Fruit fly (Drosophila melanogaster) whole organism, embryonic: ENCODE data around the gene kraken.

ENCODE experiments used
- Aef1 ChIP-seq: fragments of 200-800 bp; sonication (Bioruptor generic); IDR thresholded peaks from 3 replicates; pipeline ENCODE4 v1.3.6; 2022; ENCODE audit warnings: missing biosample characterization, missing genetic modification characterization
- Asciz ChIP-seq: fragments of 200-800 bp; sonication (Bioruptor generic); optimal IDR thresholded peaks from 2 replicates; lab custom pipeline; 2017; ENCODE audit warnings: missing biosample characterization, mild to moderate bottlenecking, missing genetic modification characterization, missing genetic modification reagents
- Awh ChIP-seq: fragments of 200-800 bp; sonication (Bioruptor generic); IDR thresholded peaks from 2 replicates; pipeline ENCODE4, ENCODE4 v1.3.6; 2022; ENCODE audit warnings: missing biosample characterization, missing genetic modification characterization
- CG10267 ChIP-seq: fragments of 200-800 bp; sonication (Bioruptor generic); optimal IDR thresholded peaks from 2 replicates; lab custom pipeline; 2018; ENCODE audit warnings: missing biosample characterization, mild to moderate bottlenecking, missing genetic modification characterization, moderate library complexity
- CG10366 ChIP-seq: fragments of 200-800 bp; sonication (Bioruptor generic); IDR thresholded peaks from 2 replicates; pipeline ENCODE4 v1.3.6; 2022; ENCODE audit warnings: missing biosample characterization, missing genetic modification characterization
- CG11093 ChIP-seq: fragments of 200-800 bp; sonication (Bioruptor generic); IDR thresholded peaks from 3 replicates; pipeline ENCODE4 v1.3.6; 2022; ENCODE audit warnings: missing biosample characterization, missing genetic modification characterization
- CG11504 ChIP-seq: fragments of 200-800 bp; sonication (Bioruptor generic); optimal IDR thresholded peaks from 3 replicates; lab custom pipeline; 2019; ENCODE audit warnings: missing biosample characterization, mild to moderate bottlenecking, missing genetic modification characterization, moderate library complexity
- CG13296 ChIP-seq: fragments of 200-800 bp; sonication (Bioruptor generic); optimal IDR thresholded peaks from 3 replicates; lab custom pipeline; 2018; ENCODE audit warnings: missing biosample characterization, mild to moderate bottlenecking, missing genetic modification characterization
- CG14965 ChIP-seq: fragments of 200-800 bp; sonication (Bioruptor generic); optimal IDR thresholded peaks from 2 replicates; lab custom pipeline; 2016; ENCODE audit warnings: missing biosample characterization, missing genetic modification characterization, borderline replicate concordance
- CG1603 ChIP-seq: fragments of 200-800 bp; sonication (Bioruptor generic); optimal IDR thresholded peaks from 2 replicates; lab custom pipeline; 2019; ENCODE audit warnings: missing biosample characterization, mild to moderate bottlenecking, missing genetic modification characterization, moderate library complexity
- CG1647 ChIP-seq: fragments of 200-800 bp; sonication (Bioruptor generic); optimal IDR thresholded peaks from 3 replicates; lab custom pipeline; 2016; ENCODE audit warnings: missing biosample characterization, missing genetic modification characterization
- CG16815 ChIP-seq: fragments of 200-800 bp; sonication (Bioruptor generic); optimal IDR thresholded peaks from 3 replicates; lab custom pipeline; 2017; ENCODE audit warnings: missing biosample characterization, mild to moderate bottlenecking, missing genetic modification characterization
- CG3163 ChIP-seq: fragments of 200-800 bp; sonication (Bioruptor generic); optimal IDR thresholded peaks from 3 replicates; lab custom pipeline; 2016; ENCODE audit warnings: missing biosample characterization, missing genetic modification characterization
- CG3838 ChIP-seq: fragments of 200-800 bp; sonication (Bioruptor generic); optimal IDR thresholded peaks from 3 replicates; lab custom pipeline; 2016; ENCODE audit warnings: missing biosample characterization, missing genetic modification characterization
- CG4282 ChIP-seq: fragments of 200-800 bp; sonication (Bioruptor generic); optimal IDR thresholded peaks from 2 replicates; lab custom pipeline; 2016; ENCODE audit warnings: missing biosample characterization, missing genetic modification characterization
- CG43689 ChIP-seq: fragments of 200-800 bp; sonication (Bioruptor generic); IDR thresholded peaks from 2 replicates; pipeline ENCODE4 v1.3.6; 2022; ENCODE audit warnings: missing biosample characterization, missing genetic modification characterization
- CG5180 ChIP-seq: fragments of 200-800 bp; sonication (Bioruptor generic); optimal IDR thresholded peaks from 3 replicates; lab custom pipeline; 2017; ENCODE audit warnings: missing biosample characterization, missing genetic modification characterization, mild to moderate bottlenecking, moderate library complexity, missing genetic modification reagents
- CG9727 ChIP-seq: fragments of 200-800 bp; sonication (Bioruptor generic); optimal IDR thresholded peaks from 3 replicates; lab custom pipeline; 2017; ENCODE audit warnings: missing biosample characterization, mild to moderate bottlenecking, missing genetic modification characterization
- CG9932 ChIP-seq: fragments of 200-800 bp; sonication (Bioruptor generic); IDR thresholded peaks from 2 replicates; pipeline ENCODE4 v1.3.6; 2022; ENCODE audit warnings: missing biosample characterization, missing genetic modification characterization
- Dad ChIP-seq: fragments of 200-800 bp; sonication (Bioruptor generic); optimal IDR thresholded peaks from 3 replicates; lab custom pipeline; 2016; ENCODE audit warnings: missing biosample characterization, missing genetic modification characterization
- Doc3 ChIP-seq: fragments of 200-800 bp; sonication (Bioruptor generic); IDR thresholded peaks from 3 replicates; pipeline ENCODE4 v1.3.6; 2022; ENCODE audit warnings: missing biosample characterization, missing genetic modification characterization; ENCODE audit not compliant: partially characterized antibody
- Fer2 ChIP-seq: fragments of 200-800 bp; sonication (Bioruptor generic); optimal IDR thresholded peaks from 2 replicates; lab custom pipeline; 2018; ENCODE audit warnings: missing biosample characterization, mild to moderate bottlenecking, missing genetic modification characterization, moderate library complexity
- HLH3B ChIP-seq: fragments of 200-800 bp; sonication (Bioruptor generic); IDR thresholded peaks from 2 replicates; pipeline ENCODE4 v1.3.6; 2022; ENCODE audit warnings: missing biosample characterization, missing genetic modification characterization
- Hr3 ChIP-seq: fragments of 200-800 bp; sonication (Bioruptor generic); optimal IDR thresholded peaks from 3 replicates; lab custom pipeline; 2016; ENCODE audit warnings: missing biosample characterization, missing genetic modification characterization
- Hr51 ChIP-seq, 2 experiments: fragments of 200-800 bp; sonication (Bioruptor generic); optimal IDR thresholded peaks; 2 replicates in 1 of 2; 3 replicates in 1 of 2; lab custom pipeline; 2016 to 2018; ENCODE audit warnings: missing biosample characterization in 2 of 2, missing genetic modification characterization in 2 of 2, mild to moderate bottlenecking in 1 of 2, moderate library complexity in 1 of 2
- Myb ChIP-seq: fragments of 200-800 bp; sonication (Bioruptor generic); optimal IDR thresholded peaks from 2 replicates; lab custom pipeline; 2016; ENCODE audit warnings: missing biosample characterization, missing genetic modification characterization
- Ravus ChIP-seq: fragments of 200-800 bp; sonication (Bioruptor generic); IDR thresholded peaks from 2 replicates; pipeline ENCODE4 v1.3.6; 2022; ENCODE audit warnings: missing biosample characterization, missing genetic modification characterization
- Taf1 ChIP-seq: fragments of 200-800 bp; sonication (Bioruptor generic); IDR thresholded peaks from 2 replicates; pipeline ENCODE4 v1.3.6; 2022; ENCODE audit warnings: missing biosample characterization, missing genetic modification characterization
- Usf ChIP-seq: fragments of 200-800 bp; sonication (Bioruptor generic); optimal IDR thresholded peaks from 2 replicates; lab custom pipeline; 2017; ENCODE audit warnings: missing genotype, missing biosample characterization, missing genetic modification characterization
- aop ChIP-seq: fragments of 200-800 bp; sonication (Bioruptor generic); IDR thresholded peaks from 2 replicates; pipeline ENCODE4 v1.3.6; 2022; ENCODE audit warnings: missing biosample characterization, missing genetic modification characterization
- dan ChIP-seq: fragments of 200-800 bp; sonication (Bioruptor generic); IDR thresholded peaks from 2 replicates; pipeline ENCODE4 v1.3.6; 2022; ENCODE audit warnings: missing biosample characterization, missing genetic modification characterization
- fd64A ChIP-seq: fragments of 200-800 bp; sonication (Bioruptor generic); optimal IDR thresholded peaks from 3 replicates; lab custom pipeline; 2018; ENCODE audit warnings: missing biosample characterization, mild to moderate bottlenecking, missing genetic modification characterization
- gfzf ChIP-seq: fragments of 200-800 bp; sonication (Bioruptor generic); optimal IDR thresholded peaks from 2 replicates; lab custom pipeline; 2016; ENCODE audit warnings: missing biosample characterization, mild to moderate bottlenecking, missing genetic modification characterization, moderate library complexity
- luna ChIP-seq: fragments of 200-800 bp; sonication (Bioruptor generic); optimal IDR thresholded peaks from 2 replicates; lab custom pipeline; 2016; ENCODE audit warnings: missing biosample characterization, missing genetic modification characterization
- mirr ChIP-seq: fragments of 200-800 bp; sonication (Bioruptor generic); optimal IDR thresholded peaks from 3 replicates; lab custom pipeline; 2018; ENCODE audit warnings: missing biosample characterization, mild to moderate bottlenecking, missing genetic modification characterization
- oc ChIP-seq: fragments of 200-800 bp; sonication (Bioruptor generic); optimal IDR thresholded peaks from 2 replicates; lab custom pipeline; 2018; ENCODE audit warnings: missing biosample characterization, mild to moderate bottlenecking, missing genetic modification characterization, moderate library complexity
- p53 ChIP-seq: fragments of 200-800 bp; sonication (Bioruptor generic); optimal IDR thresholded peaks from 2 replicates; lab custom pipeline; 2016; ENCODE audit warnings: missing biosample characterization, missing genetic modification characterization
- pan ChIP-seq, 4 experiments: fragments of >200 bp in 3 of 4; fragments of 200-800 bp in 1 of 4; sonication (Bioruptor generic) in 1 of 4; optimal IDR thresholded peaks in 3 of 4; IDR thresholded peaks in 1 of 4; 2 replicates each; pipeline versions ENCODE4 v1.3.6 to Lab custom; 2017 to 2022; ENCODE audit warnings: missing biosample characterization in 2 of 4, missing genetic modification characterization in 2 of 4, mixed read lengths in 1 of 4
- psq ChIP-seq: fragments of 200-800 bp; sonication (Bioruptor generic); optimal IDR thresholded peaks from 2 replicates; lab custom pipeline; 2017; ENCODE audit warnings: missing biosample characterization, missing genetic modification characterization
- salm ChIP-seq: fragments of 200-800 bp; sonication (Bioruptor generic); optimal IDR thresholded peaks from 2 replicates; lab custom pipeline; 2018; ENCODE audit warnings: missing biosample characterization, mild to moderate bottlenecking, missing genetic modification characterization
- scrt ChIP-seq: fragments of 200-800 bp; sonication (Bioruptor generic); optimal IDR thresholded peaks from 2 replicates; lab custom pipeline; 2018; ENCODE audit warnings: missing biosample characterization, mild to moderate bottlenecking, missing genetic modification characterization, moderate library complexity
- so ChIP-seq: fragments of 200-800 bp; sonication (Bioruptor generic); IDR thresholded peaks from 3 replicates; pipeline ENCODE4 v1.3.6; 2022; ENCODE audit warnings: missing biosample characterization, missing genetic modification characterization
- sqz ChIP-seq: fragments of 200-800 bp; sonication (Bioruptor generic); optimal IDR thresholded peaks from 3 replicates; lab custom pipeline; 2018; ENCODE audit warnings: missing biosample characterization, mild to moderate bottlenecking, missing genetic modification characterization
- twi ChIP-seq: fragments of 200-800 bp; optimal IDR thresholded peaks from 2 replicates; lab custom pipeline; 2019; ENCODE audit warnings: missing biosample characterization, mild to moderate bottlenecking, missing genetic modification characterization, moderate library complexity
- unpg ChIP-seq: fragments of 200-800 bp; sonication (Bioruptor generic); optimal IDR thresholded peaks from 3 replicates; lab custom pipeline; 2018; ENCODE audit warnings: missing biosample characterization, mild to moderate bottlenecking, missing genetic modification characterization, moderate library complexity
- vvl ChIP-seq: fragments of 200-800 bp; sonication (Bioruptor generic); IDR thresholded peaks from 2 replicates; pipeline ENCODE4 v1.3.6; 2022; ENCODE audit warnings: missing biosample characterization, missing genetic modification characterization
- wdn ChIP-seq: fragments of 200-800 bp; sonication (Bioruptor generic); IDR thresholded peaks from 2 replicates; pipeline ENCODE4 v1.3.6; 2022; ENCODE audit warnings: missing biosample characterization, missing genetic modification characterization
- zen ChIP-seq: fragments of 200-800 bp; sonication (Bioruptor generic); optimal IDR thresholded peaks from 3 replicates; lab custom pipeline; 2018; ENCODE audit warnings: missing biosample characterization, mild to moderate bottlenecking, missing genetic modification characterization, moderate library complexity

Gene kraken

DNA sequence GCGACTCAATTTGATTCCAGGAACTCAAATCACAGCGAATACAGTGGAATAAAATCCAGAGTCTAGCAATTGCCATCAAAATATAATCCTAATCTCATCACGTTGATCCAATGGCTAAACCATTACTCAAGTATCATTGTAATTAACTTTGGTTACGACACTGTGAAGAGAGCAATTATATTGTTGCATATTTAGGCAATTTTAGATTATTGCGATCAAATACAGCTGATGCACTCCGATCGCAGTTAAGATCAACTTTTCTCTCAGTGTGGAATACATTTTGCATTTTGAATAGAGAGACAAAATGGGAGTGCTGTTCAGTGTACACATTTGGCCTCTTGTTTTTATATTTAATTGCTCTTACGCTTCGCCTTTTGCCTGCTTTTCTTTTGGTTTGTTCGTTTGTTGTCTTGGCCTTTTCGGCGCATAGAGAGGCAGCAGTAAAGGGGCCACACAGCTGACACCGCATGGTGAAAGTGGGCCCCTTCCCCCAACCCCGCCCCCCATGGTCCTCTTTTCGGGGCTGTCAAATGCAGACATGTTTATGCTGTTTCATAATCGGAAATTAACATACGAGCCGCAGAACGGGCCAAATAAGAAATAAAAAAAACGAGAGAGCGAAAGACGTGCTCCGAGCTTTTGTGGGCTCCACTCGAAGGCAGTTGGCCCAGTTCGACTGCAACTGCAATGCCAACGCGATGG is 6.2 kb upstream of the kraken start (continued):
- TF ChIP-seq CG11093 (GFP tag; lab: Robert Waterston, UW) (peak; percentile 63; the same call in 2 of the 3 replicates), CG9932 (GFP tag; lab: Robert Waterston, UW) (peak; percentile 48; the same call in 1 of the 2 replicates), p53 (peak; percentile 35), Dad (peak; percentile 8), Awh (GFP tag; lab: Robert Waterston, UW) (0 out of 2 replicates have a peak, but pooled peaks have one; percentile 47), Asciz (peak; percentile 75), fd64A (GFP tag; lab: Kevin White, UChicago) (no peak), CG5180 (peak; percentile 45), Aef1 (GFP tag; lab: Robert Waterston, UW) (no peak), mirr (GFP tag; lab: Kevin White, UChicago) (no peak), Hr51 (GFP tag; optimal IDR thresholded peaks at IDR 0.05; lab: Kevin White, UChicago) (peak; percentile 28 to 80), unpg (peak; percentile 71), CG10366 (no peak), HLH3B (GFP tag; lab: Robert Waterston, UW) (peak; percentile 9; the same call in 1 of the 2 replicates), CG43689 (GFP tag; lab: Robert Waterston, UW) (no peak), CG13296 (GFP tag; lab: Kevin White, UChicago) (no peak), CG16815 (GFP tag; lab: Kevin White, UChicago) (no peak), Doc3 (GFP tag; lab: Robert Waterston, UW) (no peak), dan (GFP tag; lab: Robert Waterston, UW) (no peak), psq (GFP tag; lab: Kevin White, UChicago) (no peak), CG3163 (GFP tag; lab: Kevin White, UChicago) (peak; percentile 25), oc (tag; lab: Kevin White, UChicago) (peak; percentile 52), vvl (peak; percentile 53; the same call in 1 of the 2 replicates), Myb (GFP tag; lab: Kevin White, UChicago) (peak; percentile 22), CG11504 (peak; percentile 84), CG3838 (GFP tag; lab: Kevin White, UChicago) (no peak), scrt (GFP tag; lab: Kevin White, UChicago) (peak; percentile 39), pan (optimal IDR thresholded peaks at IDR 0.05; lab: Kevin White, UChicago) (no peak), pan (GFP tag; optimal IDR thresholded peaks at IDR 0.05 in 1 of 2, IDR thresholded peaks at IDR 0.05 in 1 of 2) (peak in 1 of 2 experiments; percentile 70), Taf1 (GFP tag; lab: Robert Waterston, UW) (no peak), Ravus (no peak), CG10267 (tag; lab: Kevin White, UChicago) (peak; percentile 42), luna (no peak), Fer2 (tag; lab: Kevin White, UChicago) (no peak), CG9727 (peak; percentile 37), gfzf (GFP tag; lab: Kevin White, UChicago) (no peak), so (GFP tag; lab: Robert Waterston, UW) (no peak; the same call in 2 of the 3 replicates), CG4282 (GFP tag; lab: Kevin White, UChicago) (no peak), zen (tag; lab: Kevin White, UChicago) (no peak), sqz (GFP tag; lab: Kevin White, UChicago) (peak; percentile 51), CG1603 (tag; lab: Kevin White, UChicago) (peak; percentile 87), CG14965 (GFP tag; lab: Kevin White, UChicago) (no peak), Hr3 (peak; percentile 49), CG1647 (GFP tag; lab: Kevin White, UChicago) (peak; percentile 48), wdn (GFP tag; lab: Robert Waterston, UW) (no peak), aop (GFP tag; lab: Robert Waterston, UW) (0 out of 2 replicates have a peak, but pooled peaks have one; percentile 38), salm (peak; percentile 25), twi (tag; lab: Kevin White, UChicago) (no peak), Usf (GFP tag; lab: Kevin White, UChicago) (no peak)
